Fruit fly (Drosophila melanogaster) S2 (cell line): ENCODE data around the gene Npc2g.

ENCODE experiments used
- CG8478 ChIP-seq: fragments of >200 bp; optimal IDR thresholded peaks from 2 replicates; lab custom pipeline; 2018
- CTCF ChIP-seq, 2 experiments: fragments of >200 bp; optimal IDR thresholded peaks; 2 replicates each; lab custom pipeline; 2018

DNA sequence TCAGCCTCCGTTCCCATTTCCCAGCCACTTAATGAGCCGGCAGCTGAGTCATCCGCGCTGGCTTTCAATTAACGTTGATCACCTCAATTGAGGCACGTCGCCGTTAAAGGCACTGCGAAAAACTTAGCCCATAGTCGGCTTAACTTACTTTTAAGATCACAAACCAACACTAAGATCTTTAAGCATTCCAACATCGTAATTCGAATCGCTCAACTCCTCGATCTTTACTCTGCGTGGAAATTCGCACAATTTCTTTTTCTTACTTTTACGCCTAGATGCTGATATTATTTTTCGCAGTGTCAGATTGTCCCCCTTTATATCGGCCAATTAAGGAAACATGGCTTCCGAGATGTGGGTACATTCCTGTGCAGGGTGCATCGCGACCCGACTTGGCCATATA lies 22.7 kb downstream of the Npc2g start:
- TF ChIP-seq CG8478 (lab: Kevin White, UChicago) (no peak), CTCF (optimal IDR thresholded peaks at IDR 0.05; lab: Kevin White, UChicago) (no peak)
